Worm (Caenorhabditis elegans) whole organism, L3 larva: ENCODE measurements around the gene F35F10.6.

Experiments
- R02D3.7 ChIP-seq: fragments of 150-350 bp; optimal IDR thresholded peaks from 2 replicates; lab custom pipeline; 2014; ENCODE audit warnings: missing biosample characterization, missing genetic modification characterization
- aly-2 ChIP-seq: fragments of 150-350 bp; optimal IDR thresholded peaks from 2 replicates; lab custom pipeline; 2014; ENCODE audit warnings: missing biosample characterization, missing genetic modification characterization
- ama-1 ChIP-seq: fragments of 150-350 bp; optimal IDR thresholded peaks from 2 replicates; lab custom pipeline; 2018
- ceh-16 ChIP-seq: sonication (generic microtip); optimal IDR thresholded peaks from 2 replicates; lab custom pipeline; 2017; ENCODE audit warnings: missing biosample characterization, missing genetic modification characterization
- ceh-28 ChIP-seq: fragments of 150-350 bp; optimal IDR thresholded peaks from 2 replicates; lab custom pipeline; 2014; ENCODE audit warnings: missing biosample characterization, missing genetic modification reagents, missing genetic modification characterization
- ceh-9 ChIP-seq: sonication (generic microtip); optimal IDR thresholded peaks from 2 replicates; lab custom pipeline; 2018; ENCODE audit warnings: missing biosample characterization, missing genetic modification characterization
- egl-27 ChIP-seq: sonication (generic microtip); optimal IDR thresholded peaks from 4 replicates; lab custom pipeline; 2017; ENCODE audit warnings: missing biosample characterization, missing genetic modification reagents, missing genetic modification characterization
- egl-5 ChIP-seq: fragments of 150-350 bp; optimal IDR thresholded peaks from 2 replicates; lab custom pipeline; 2017; ENCODE audit warnings: missing biosample characterization, missing genetic modification reagents, missing genetic modification characterization, inconsistent platforms
- elt-2 ChIP-seq: sonication (generic microtip); optimal IDR thresholded peaks from 2 replicates; lab custom pipeline; 2016; ENCODE audit warnings: missing genetic modification reagents, mild to moderate bottlenecking, missing genetic modification characterization, missing compliant biosample characterization
- elt-3 ChIP-seq, 3 experiments: fragments of 150-350 bp in 1 of 3; sonication (generic microtip) in 2 of 3; optimal IDR thresholded peaks; 2 replicates in 2 of 3; 4 replicates in 1 of 3; lab custom pipeline; 2014 to 2017; ENCODE audit warnings: missing biosample characterization in 3 of 3, missing genetic modification characterization in 3 of 3
- eor-1 ChIP-seq, 2 experiments: fragments of 150-350 bp; optimal IDR thresholded peaks; 2 replicates each; lab custom pipeline; 2014 to 2018; ENCODE audit warnings: missing biosample characterization in 2 of 2, missing genetic modification characterization in 2 of 2
- fkh-10 ChIP-seq: sonication (generic microtip); optimal IDR thresholded peaks from 2 replicates; lab custom pipeline; 2017; ENCODE audit warnings: missing biosample characterization, missing genetic modification reagents, missing genetic modification characterization
- fkh-2 ChIP-seq: fragments of 150-350 bp; optimal IDR thresholded peaks from 2 replicates; lab custom pipeline; 2014; ENCODE audit warnings: missing biosample characterization, missing genetic modification reagents, missing genetic modification characterization
- fos-1 ChIP-seq: fragments of 150-350 bp; optimal IDR thresholded peaks from 2 replicates; lab custom pipeline; 2014; ENCODE audit warnings: missing biosample characterization, missing genetic modification characterization
- jun-1 ChIP-seq: fragments of 150-350 bp; optimal IDR thresholded peaks from 2 replicates; lab custom pipeline; 2014; ENCODE audit warnings: missing biosample characterization, missing genetic modification reagents, missing genetic modification characterization
- lin-15B ChIP-seq: fragments of 150-350 bp; optimal IDR thresholded peaks from 2 replicates; lab custom pipeline; 2014; ENCODE audit warnings: missing biosample characterization, missing genetic modification characterization
- lin-39 ChIP-seq: fragments of 150-350 bp; optimal IDR thresholded peaks from 2 replicates; lab custom pipeline; 2018; ENCODE audit warnings: missing biosample characterization, missing genetic modification reagents, missing genetic modification characterization
- lsy-12 ChIP-seq: sonication (generic microtip); optimal IDR thresholded peaks from 2 replicates; lab custom pipeline; 2016; ENCODE audit warnings: mild to moderate bottlenecking, missing genetic modification characterization, missing compliant biosample characterization
- mdl-1 ChIP-seq: fragments of 150-350 bp; optimal IDR thresholded peaks from 2 replicates; lab custom pipeline; 2014; ENCODE audit warnings: missing biosample characterization, missing genetic modification characterization
- mml-1 ChIP-seq: fragments of 150-350 bp; sonication (generic microtip); optimal IDR thresholded peaks from 3 replicates; lab custom pipeline; 2014; ENCODE audit warnings: missing biosample characterization, missing genetic modification characterization
- nfya-1 ChIP-seq: sonication (generic microtip); optimal IDR thresholded peaks from 2 replicates; lab custom pipeline; 2017; ENCODE audit warnings: missing genetic modification characterization, mild to moderate bottlenecking, missing compliant biosample characterization, antibody characterized with exemption, moderate library complexity; ENCODE audit not compliant: insufficient read depth
- nhr-11 ChIP-seq: fragments of 150-350 bp; optimal IDR thresholded peaks from 2 replicates; lab custom pipeline; 2014; ENCODE audit warnings: missing biosample characterization, missing genetic modification characterization
- nhr-12 ChIP-seq: fragments of 150-350 bp; optimal IDR thresholded peaks from 2 replicates; lab custom pipeline; 2014; ENCODE audit warnings: missing biosample characterization, missing genetic modification characterization
- nhr-23 ChIP-seq: fragments of 150-350 bp; optimal IDR thresholded peaks from 2 replicates; lab custom pipeline; 2014; ENCODE audit warnings: missing biosample characterization, missing genetic modification reagents, missing genetic modification characterization
- pha-4 ChIP-seq: fragments of 150-350 bp; optimal IDR thresholded peaks from 2 replicates; lab custom pipeline; 2014; ENCODE audit warnings: missing biosample characterization, missing genetic modification reagents, missing genetic modification characterization
- pqm-1 ChIP-seq: fragments of 150-350 bp; optimal IDR thresholded peaks from 2 replicates; lab custom pipeline; 2017; ENCODE audit warnings: missing biosample characterization, missing genetic modification characterization, inconsistent platforms
- sea-2 ChIP-seq: fragments of 150-350 bp; sonication (generic microtip); optimal IDR thresholded peaks from 4 replicates; lab custom pipeline; 2014; ENCODE audit warnings: missing biosample characterization, missing genetic modification reagents, missing genetic modification characterization
- skn-1 ChIP-seq: fragments of 150-350 bp; optimal IDR thresholded peaks from 2 replicates; lab custom pipeline; 2014; ENCODE audit warnings: missing biosample characterization, missing genetic modification characterization
- snpc-4 ChIP-seq: fragments of 150-350 bp; optimal IDR thresholded peaks from 2 replicates; lab custom pipeline; 2014; ENCODE audit warnings: missing biosample characterization, missing genetic modification characterization
- tbx-2 ChIP-seq: sonication (generic microtip); optimal IDR thresholded peaks from 2 replicates; lab custom pipeline; 2016; ENCODE audit warnings: mild to moderate bottlenecking, missing genetic modification characterization, missing compliant biosample characterization
- unc-39 ChIP-seq: sonication (generic microtip); optimal IDR thresholded peaks from 4 replicates; lab custom pipeline; 2017; ENCODE audit warnings: missing biosample characterization, missing genetic modification characterization
- unc-62 ChIP-seq: fragments of 150-350 bp; sonication (generic microtip); optimal IDR thresholded peaks from 4 replicates; lab custom pipeline; 2014; ENCODE audit warnings: missing biosample characterization, missing genetic modification reagents, missing genetic modification characterization
- zag-1 ChIP-seq: fragments of 150-350 bp; optimal IDR thresholded peaks from 2 replicates; lab custom pipeline; 2014; ENCODE audit warnings: missing biosample characterization, missing genetic modification characterization
- ztf-11 ChIP-seq: fragments of 150-350 bp; optimal IDR thresholded peaks from 2 replicates; lab custom pipeline; 2014; ENCODE audit warnings: missing biosample characterization, missing genetic modification characterization
- ztf-4 ChIP-seq: fragments of 150-350 bp; optimal IDR thresholded peaks from 2 replicates; lab custom pipeline; 2014; ENCODE audit warnings: missing biosample characterization, missing genetic modification characterization

The F35F10.6 gene

DNA sequence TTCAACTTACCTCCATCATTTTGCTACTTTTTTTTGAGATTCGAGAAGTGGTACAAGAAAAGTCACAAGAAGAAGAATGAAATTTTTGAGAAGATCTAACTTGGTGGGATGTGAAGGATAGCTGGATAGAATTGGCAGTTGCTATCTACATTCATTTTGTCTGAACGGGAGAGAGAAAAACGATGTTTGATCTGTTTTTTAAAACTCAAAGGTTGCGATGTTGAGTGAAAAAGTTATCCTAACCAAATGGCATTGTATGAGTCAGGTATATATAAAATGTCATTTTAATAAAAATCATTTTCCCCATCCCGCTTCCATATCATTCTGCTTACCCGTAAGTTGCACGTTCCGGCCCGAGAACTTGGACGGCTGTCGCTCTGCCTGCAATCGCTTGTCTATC is at the start of gene F35F10.6:
TSS of gene F35F10.6 (minus strand) at position 101 of the 400 bp plus-strand sequence.
- no peak for TF ChIP-seq ama-1 (lab: Kevin White, UChicago)
- TF ChIP-seq tbx-2 (tag; lab: Kevin White, UChicago), result no peak
- no peak for TF ChIP-seq egl-27
- TF ChIP-seq fos-1, result no peak
- TF ChIP-seq pha-4 (tag; lab: Kevin White, UChicago), result no peak
- TF ChIP-seq elt-3 (tag; optimal IDR thresholded peaks at IDR 0.05; lab: Kevin White, UChicago), result no peak
- no peak for TF ChIP-seq ztf-4 (tag; lab: Kevin White, UChicago)
- no peak for TF ChIP-seq pqm-1
- no peak for TF ChIP-seq unc-62 (GFP tag; lab: Kevin White, UChicago)
- TF ChIP-seq nhr-12 (tag; lab: Kevin White, UChicago), result no peak
- no peak for TF ChIP-seq ceh-16
- no peak for TF ChIP-seq lin-15B (tag; lab: Kevin White, UChicago)
- TF ChIP-seq elt-2 (tag; lab: Kevin White, UChicago), result no peak
- no peak for TF ChIP-seq eor-1 (tag; optimal IDR thresholded peaks at IDR 0.05; lab: Kevin White, UChicago)
- no peak for TF ChIP-seq jun-1 (tag; lab: Kevin White, UChicago)
- no peak for TF ChIP-seq egl-5 (tag; lab: Kevin White, UChicago)
- TF ChIP-seq skn-1 (tag; lab: Kevin White, UChicago), result no peak

DNA sequence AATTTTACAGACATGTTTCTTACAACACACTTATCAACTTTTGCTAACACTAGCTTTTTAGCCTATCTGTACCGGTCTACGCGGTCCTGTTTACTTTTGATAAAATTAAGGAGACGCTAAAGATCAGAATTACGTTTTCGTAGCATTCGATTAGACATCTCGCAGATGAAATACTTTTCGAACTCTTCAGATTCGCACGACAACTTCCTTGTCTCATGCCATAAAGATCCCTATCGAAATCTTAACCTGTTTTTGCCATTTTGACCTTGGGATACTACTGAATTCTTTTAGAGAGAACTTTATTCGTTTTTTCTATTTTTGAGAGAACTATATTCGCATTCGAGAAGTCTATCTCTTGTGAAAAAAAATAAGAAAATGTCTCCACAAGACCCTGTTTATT is 44.2 kb upstream of the F35F10.6 start, which contains the start of gene C17B7.5:
TSS of gene C17B7.5 (plus strand) at position 301 of the 400 bp plus-strand sequence.
- no peak for TF ChIP-seq ceh-16
- TF ChIP-seq pha-4 (tag; lab: Kevin White, UChicago), result no peak
- no peak for TF ChIP-seq ztf-4 (tag; lab: Kevin White, UChicago)
- TF ChIP-seq zag-1 (tag; lab: Kevin White, UChicago), result no peak
- no peak for TF ChIP-seq pqm-1
- no peak for TF ChIP-seq jun-1 (tag; lab: Kevin White, UChicago)
- TF ChIP-seq nfya-1 (tag; lab: Kevin White, UChicago), result no peak
- no peak for TF ChIP-seq mml-1 (tag; lab: Kevin White, UChicago)
- TF ChIP-seq ceh-28, result no peak
- no peak for TF ChIP-seq nhr-11 (tag; lab: Kevin White, UChicago)
- TF ChIP-seq ceh-9, result no peak
- no peak for TF ChIP-seq tbx-2 (tag; lab: Kevin White, UChicago)
- no peak for TF ChIP-seq lsy-12
- no peak for TF ChIP-seq elt-2 (tag; lab: Kevin White, UChicago)
- no peak for TF ChIP-seq lin-15B (tag; lab: Kevin White, UChicago)
- no peak for TF ChIP-seq mdl-1
- no peak for TF ChIP-seq fkh-2
- no peak for TF ChIP-seq egl-27
- no peak for TF ChIP-seq nhr-12 (tag; lab: Kevin White, UChicago)
- no peak for TF ChIP-seq elt-3 (tag; optimal IDR thresholded peaks at IDR 0.05; lab: Kevin White, UChicago)
- TF ChIP-seq, all 47 proteins: peak for 0

DNA sequence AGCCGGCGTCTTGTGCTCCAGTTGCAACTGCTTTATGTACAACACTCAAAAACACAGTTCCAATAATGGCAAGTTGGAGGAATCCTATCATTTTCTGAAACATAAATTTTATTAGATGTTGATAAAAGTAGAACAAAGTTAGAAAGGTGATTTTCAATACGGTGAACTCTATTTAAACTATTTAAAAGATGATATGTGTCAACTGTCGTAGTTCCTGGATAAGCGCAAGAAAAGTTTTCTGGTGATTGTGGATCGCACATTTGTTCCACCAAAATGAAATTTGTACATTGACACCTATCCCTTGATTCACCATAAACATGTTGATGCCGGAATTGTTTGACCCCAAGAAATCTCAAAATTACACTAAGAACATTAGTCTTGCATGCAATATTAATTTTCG is 42.9 kb upstream of the F35F10.6 start, which contains the start of gene C17B7.9:
TSS of gene C17B7.9 (minus strand) at position 101 of the 400 bp plus-strand sequence.
- no peak for TF ChIP-seq zag-1 (tag; lab: Kevin White, UChicago)
- no peak for TF ChIP-seq nhr-23 (tag; lab: Kevin White, UChicago)
- TF ChIP-seq egl-5 (tag; lab: Kevin White, UChicago), result no peak
- no peak for TF ChIP-seq tbx-2 (tag; lab: Kevin White, UChicago)
- TF ChIP-seq fkh-10 (GFP tag; lab: Kevin White, UChicago), result no peak
- TF ChIP-seq aly-2 (tag; lab: Kevin White, UChicago), result no peak
- no peak for TF ChIP-seq lin-39 (tag; lab: Kevin White, UChicago)
- TF ChIP-seq ceh-16, result no peak
- no peak for TF ChIP-seq eor-1 (tag; optimal IDR thresholded peaks at IDR 0.05; lab: Kevin White, UChicago)
- TF ChIP-seq nhr-12 (tag; lab: Kevin White, UChicago), result no peak
- TF ChIP-seq unc-39 (tag; lab: Kevin White, UChicago), result no peak
- TF ChIP-seq elt-2 (tag; lab: Kevin White, UChicago), result no peak
- TF ChIP-seq lsy-12, result no peak

DNA sequence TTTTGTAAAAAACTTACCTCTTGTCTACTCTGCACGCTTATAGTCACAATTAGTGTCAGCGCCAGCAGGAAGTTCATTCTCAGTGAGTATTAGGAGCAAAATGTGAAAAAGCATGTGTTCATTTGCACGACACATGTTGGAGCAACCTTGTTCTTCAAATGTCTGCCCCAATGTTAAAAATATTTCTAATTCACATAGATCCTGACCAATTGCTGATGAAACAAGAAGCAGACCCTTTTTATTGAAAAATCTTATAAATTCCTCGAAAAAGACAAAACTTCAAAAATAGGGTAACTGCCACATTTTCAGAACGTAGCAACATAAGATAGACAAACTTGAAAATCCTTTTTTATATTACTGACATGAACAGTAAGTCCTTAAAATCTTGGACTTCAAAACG is 35.0 kb upstream of the F35F10.6 start, which contains the start of gene C17B7.8:
TSS of gene C17B7.8 (minus strand) at position 101 of the 400 bp plus-strand sequence.
- TF ChIP-seq ceh-28 (no peak), snpc-4 (tag; lab: Kevin White, UChicago) (no peak), R02D3.7 (no peak), lin-15B (tag; lab: Kevin White, UChicago) (no peak), mdl-1 (no peak), sea-2 (GFP tag; lab: Kevin White, UChicago) (no peak), ztf-11 (tag; lab: Kevin White, UChicago) (no peak), aly-2 (tag; lab: Kevin White, UChicago) (no peak), lin-39 (tag; lab: Kevin White, UChicago) (no peak), fos-1 (no peak), pqm-1 (no peak)
